Worm (Caenorhabditis elegans) whole organism, L3 larva: Measurements from ENCODE around the gene C17G1.2.
A peak's percentile ranks its signal among the peaks of the same experiment; 100 is the strongest.

ENCODE experiments used
- ama-1 ChIP-seq: fragments of 150-350 bp; optimal IDR thresholded peaks from 2 replicates; lab custom pipeline; 2018
- egl-27 ChIP-seq: sonication (generic microtip); optimal IDR thresholded peaks from 4 replicates; lab custom pipeline; 2017; ENCODE audit warnings: missing biosample characterization, missing genetic modification reagents, missing genetic modification characterization
- elt-1 ChIP-seq: fragments of 150-350 bp; optimal IDR thresholded peaks from 2 replicates; lab custom pipeline; 2014; ENCODE audit warnings: missing biosample characterization, missing genetic modification characterization
- fkh-10 ChIP-seq: sonication (generic microtip); optimal IDR thresholded peaks from 2 replicates; lab custom pipeline; 2017; ENCODE audit warnings: missing biosample characterization, missing genetic modification reagents, missing genetic modification characterization
- nhr-12 ChIP-seq: fragments of 150-350 bp; optimal IDR thresholded peaks from 2 replicates; lab custom pipeline; 2014; ENCODE audit warnings: missing biosample characterization, missing genetic modification characterization
- nhr-237 ChIP-seq: fragments of 150-350 bp; optimal IDR thresholded peaks from 2 replicates; lab custom pipeline; 2014; ENCODE audit warnings: missing biosample characterization, missing genetic modification characterization
- nhr-25 ChIP-seq: sonication (generic microtip); optimal IDR thresholded peaks from 2 replicates; lab custom pipeline; 2017; ENCODE audit warnings: missing biosample characterization, missing genetic modification characterization
- nhr-76 ChIP-seq: fragments of 150-350 bp; sonication (generic microtip); optimal IDR thresholded peaks from 5 replicates; lab custom pipeline; 2014; ENCODE audit warnings: missing biosample characterization, missing genetic modification characterization
- nhr-77 ChIP-seq: fragments of 150-350 bp; optimal IDR thresholded peaks from 2 replicates; lab custom pipeline; 2014; ENCODE audit warnings: missing biosample characterization, missing genetic modification characterization
- pha-4 ChIP-seq: fragments of 150-350 bp; optimal IDR thresholded peaks from 2 replicates; lab custom pipeline; 2014; ENCODE audit warnings: missing biosample characterization, missing genetic modification reagents, missing genetic modification characterization
- unc-39 ChIP-seq: sonication (generic microtip); optimal IDR thresholded peaks from 4 replicates; lab custom pipeline; 2017; ENCODE audit warnings: missing biosample characterization, missing genetic modification characterization
- unc-62 ChIP-seq: fragments of 150-350 bp; sonication (generic microtip); optimal IDR thresholded peaks from 4 replicates; lab custom pipeline; 2014; ENCODE audit warnings: missing biosample characterization, missing genetic modification reagents, missing genetic modification characterization
- zag-1 ChIP-seq: fragments of 150-350 bp; optimal IDR thresholded peaks from 2 replicates; lab custom pipeline; 2014; ENCODE audit warnings: missing biosample characterization, missing genetic modification characterization

DNA sequence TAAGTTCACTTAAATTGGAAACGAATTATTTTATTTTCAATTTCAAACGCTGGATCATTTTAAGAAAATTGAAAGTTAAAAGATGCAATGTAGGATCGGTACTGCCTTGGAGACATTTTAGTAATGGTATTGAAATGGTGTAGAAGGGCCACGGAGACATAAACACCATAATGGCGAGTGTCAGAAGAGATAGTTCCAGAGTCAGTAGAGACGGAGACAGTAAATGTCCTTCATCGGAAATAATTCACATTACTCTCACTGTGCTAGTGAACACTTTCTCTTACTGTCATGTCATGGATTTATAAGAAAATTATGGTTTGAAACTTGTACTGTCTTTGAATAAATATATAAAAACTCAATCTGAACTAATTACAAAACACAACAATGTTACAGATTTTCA, 28.3 kb upstream of the C17G1.2 start:
- TF ChIP-seq elt-1 (tag; lab: Kevin White, UChicago) (no peak), zag-1 (tag; lab: Kevin White, UChicago) (no peak), ama-1 (lab: Kevin White, UChicago) (no peak), nhr-25 (tag; lab: Kevin White, UChicago) (peak; percentile 4), unc-62 (GFP tag; lab: Kevin White, UChicago) (no peak), nhr-237 (tag; lab: Kevin White, UChicago) (no peak), nhr-77 (tag; lab: Kevin White, UChicago) (no peak), nhr-12 (tag; lab: Kevin White, UChicago) (no peak), pha-4 (tag; lab: Kevin White, UChicago) (no peak), fkh-10 (GFP tag; lab: Kevin White, UChicago) (no peak), nhr-76 (tag; lab: Kevin White, UChicago) (no peak), unc-39 (tag; lab: Kevin White, UChicago) (no peak), egl-27 (tag; lab: Kevin White, UChicago) (no peak)
